Worm (Caenorhabditis elegans) whole organism, young adult: ENCODE data around the gene ltd-1.

Experiments
- B0035.1 ChIP-seq: sonication (generic microtip); optimal IDR thresholded peaks from 2 replicates; lab custom pipeline; 2016; ENCODE audit warnings: missing genetic modification characterization, mild to moderate bottlenecking, missing compliant biosample characterization, missing genotype, missing genetic modification reagents
- B0261.1 ChIP-seq: sonication (generic microtip); optimal IDR thresholded peaks from 2 replicates; lab custom pipeline; 2016; ENCODE audit warnings: mild to moderate bottlenecking, missing genetic modification characterization, moderate library complexity, missing compliant biosample characterization
- C17E4.6 ChIP-seq: fragments of 200-800 bp; sonication (Bioruptor generic); IDR thresholded peaks from 2 replicates; pipeline ENCODE4 v1.3.6; 2022; ENCODE audit warnings: missing genetic modification reagents, missing genetic modification characterization, missing compliant biosample characterization
- D2030.7 ChIP-seq: fragments of 200-800 bp; sonication (Bioruptor generic); IDR thresholded peaks from 2 replicates; pipeline ENCODE4 v1.3.6; 2022; ENCODE audit warnings: missing genetic modification reagents, missing genetic modification characterization, missing compliant biosample characterization
- F33H1.4 ChIP-seq: fragments of 200-800 bp; sonication (Bioruptor generic); IDR thresholded peaks from 2 replicates; pipeline ENCODE4 v1.3.6; 2022; ENCODE audit warnings: missing genetic modification reagents, missing genetic modification characterization, missing compliant biosample characterization
- F55B11.4 ChIP-seq: sonication (generic microtip); optimal IDR thresholded peaks from 2 replicates; lab custom pipeline; 2016; ENCODE audit warnings: missing compliant biosample characterization, missing genetic modification characterization, borderline replicate concordance; ENCODE audit not compliant: insufficient read depth
- K11D2.4 ChIP-seq: fragments of 200-800 bp; sonication (Bioruptor generic); IDR thresholded peaks from 2 replicates; pipeline ENCODE4 v1.3.6; 2022; ENCODE audit warnings: missing genetic modification reagents, missing genetic modification characterization, missing compliant biosample characterization
- K12H6.12 ChIP-seq: fragments of 200-800 bp; sonication (Bioruptor generic); optimal IDR thresholded peaks from 2 replicates; lab custom pipeline; 2018; ENCODE audit warnings: mild to moderate bottlenecking, missing genetic modification characterization, missing compliant biosample characterization
- Y95B8A.8 ChIP-seq: fragments of 200-800 bp; sonication (Bioruptor generic); IDR thresholded peaks from 2 replicates; pipeline ENCODE4 v1.3.6; 2022; ENCODE audit warnings: missing genetic modification reagents, missing genetic modification characterization, missing compliant biosample characterization
- ama-1 ChIP-seq, 3 experiments: fragments of 150-350 bp in 1 of 3; sonication (generic microtip) in 2 of 3; optimal IDR thresholded peaks; 2 replicates each; lab custom pipeline; 2014 to 2018; ENCODE audit warnings: missing biosample characterization in 2 of 3, missing genetic modification characterization in 2 of 3, missing genetic modification reagents in 2 of 3
- cebp-1 ChIP-seq, 2 experiments: fragments of 200-800 bp in 1 of 2; sonication (Bioruptor generic) in 1 of 2; sonication (generic microtip) in 1 of 2; IDR thresholded peaks in 1 of 2; optimal IDR thresholded peaks in 1 of 2; 2 replicates each; pipeline versions ENCODE4 v1.3.6 to Lab custom; 2017 to 2022; ENCODE audit warnings: missing compliant biosample characterization in 2 of 2, missing genetic modification characterization in 2 of 2, mild to moderate bottlenecking in 1 of 2, missing genetic modification reagents in 1 of 2, moderate library complexity in 1 of 2
- cebp-2 ChIP-seq: fragments of 200-800 bp; sonication (Bioruptor generic); IDR thresholded peaks from 2 replicates; pipeline ENCODE4 v1.3.6; 2022; ENCODE audit warnings: missing genetic modification characterization, missing compliant biosample characterization
- ceh-100 ChIP-seq: fragments of 200-800 bp; sonication (Bioruptor generic); IDR thresholded peaks from 2 replicates; pipeline ENCODE4 v1.3.6; 2022; ENCODE audit warnings: missing genetic modification reagents, missing genetic modification characterization, missing compliant biosample characterization
- ceh-91 ChIP-seq: fragments of 200-800 bp; sonication (Bioruptor generic); IDR thresholded peaks from 2 replicates; pipeline ENCODE4 v1.3.6; 2022; ENCODE audit warnings: missing genetic modification reagents, missing genetic modification characterization, missing compliant biosample characterization
- efl-1 ChIP-seq: fragments of 150-350 bp; optimal IDR thresholded peaks from 2 replicates; lab custom pipeline; 2014; ENCODE audit warnings: missing biosample characterization, missing genetic modification reagents, missing genetic modification characterization
- egl-18 ChIP-seq: fragments of 200-800 bp; sonication (Bioruptor generic); IDR thresholded peaks from 2 replicates; pipeline ENCODE4 v1.3.6; 2022; ENCODE audit warnings: missing genetic modification reagents, missing genetic modification characterization, missing compliant biosample characterization
- fkh-3 ChIP-seq: sonication (generic microtip); optimal IDR thresholded peaks from 2 replicates; lab custom pipeline; 2016; ENCODE audit warnings: mild to moderate bottlenecking, missing genetic modification characterization, missing compliant biosample characterization
- hlh-12 ChIP-seq: sonication (generic microtip); optimal IDR thresholded peaks from 2 replicates; lab custom pipeline; 2016; ENCODE audit warnings: missing genetic modification characterization, missing compliant biosample characterization
- hmg-20 ChIP-seq: fragments of 200-800 bp; sonication (Bioruptor generic); IDR thresholded peaks from 2 replicates; pipeline ENCODE4 v1.3.6; 2022; ENCODE audit warnings: missing genetic modification reagents, missing genetic modification characterization, missing compliant biosample characterization
- hrde-1 ChIP-seq: sonication (generic microtip); optimal IDR thresholded peaks from 2 replicates; lab custom pipeline; 2016; ENCODE audit warnings: missing genetic modification characterization, mild to moderate bottlenecking, missing compliant biosample characterization, moderate library complexity, missing genotype, missing genetic modification reagents, borderline replicate concordance
- let-607 ChIP-seq, 2 experiments: fragments of 200-800 bp in 1 of 2; sonication (Bioruptor generic) in 1 of 2; sonication (generic microtip) in 1 of 2; optimal IDR thresholded peaks; 2 replicates each; lab custom pipeline; 2016 to 2018; ENCODE audit warnings: mild to moderate bottlenecking in 2 of 2, missing compliant biosample characterization in 2 of 2, missing genetic modification characterization in 2 of 2, moderate library complexity in 2 of 2, missing genotype in 1 of 2
- lin-26 ChIP-seq: fragments of 200-800 bp; sonication (Bioruptor generic); IDR thresholded peaks from 2 replicates; pipeline ENCODE4 v1.3.6; 2022; ENCODE audit warnings: missing genetic modification reagents, missing genetic modification characterization, missing compliant biosample characterization
- lir-1 ChIP-seq: fragments of 200-800 bp; sonication (Bioruptor generic); conservative IDR thresholded peaks from 2 replicates; pipeline ENCODE4 v1.3.6; 2022; ENCODE audit warnings: missing genetic modification reagents, missing genetic modification characterization, missing compliant biosample characterization
- madf-6 ChIP-seq: fragments of 200-800 bp; sonication (Bioruptor generic); IDR thresholded peaks from 2 replicates; pipeline ENCODE4 v1.3.6; 2022; ENCODE audit warnings: missing genetic modification reagents, missing genetic modification characterization, missing compliant biosample characterization
- mel-28 ChIP-seq: sonication (generic microtip); optimal IDR thresholded peaks from 2 replicates; lab custom pipeline; 2016; ENCODE audit warnings: borderline replicate concordance, mild to moderate bottlenecking, missing genetic modification characterization, missing compliant biosample characterization
- nfya-1 ChIP-seq: sonication (generic microtip); optimal IDR thresholded peaks from 2 replicates; lab custom pipeline; 2017; ENCODE audit warnings: antibody characterized with exemption, missing compliant biosample characterization, missing genetic modification characterization, borderline replicate concordance; ENCODE audit not compliant: insufficient read depth
- nfyb-1 ChIP-seq: fragments of 200-800 bp; sonication (Bioruptor generic); IDR thresholded peaks from 2 replicates; pipeline ENCODE4 v1.3.6; 2022; ENCODE audit warnings: missing genetic modification reagents, missing genetic modification characterization, missing compliant biosample characterization
- nhr-120 ChIP-seq: fragments of 200-800 bp; sonication (Bioruptor generic); IDR thresholded peaks from 2 replicates; pipeline ENCODE4 v1.3.6; 2022; ENCODE audit warnings: missing genetic modification characterization, missing compliant biosample characterization
- nhr-80 ChIP-seq: sonication (generic microtip); optimal IDR thresholded peaks from 2 replicates; lab custom pipeline; 2016; ENCODE audit warnings: missing genetic modification characterization, missing compliant biosample characterization
- pbrm-1 ChIP-seq: fragments of 200-800 bp; sonication (Bioruptor generic); IDR thresholded peaks from 2 replicates; pipeline ENCODE4 v1.3.6; 2022; ENCODE audit warnings: missing genetic modification reagents, missing genetic modification characterization, missing compliant biosample characterization
- sdz-38 ChIP-seq: sonication (generic microtip); optimal IDR thresholded peaks from 2 replicates; lab custom pipeline; 2016; ENCODE audit warnings: missing genotype, missing genetic modification characterization, missing compliant biosample characterization
- snpc-3.4 ChIP-seq: sonication (generic microtip); optimal IDR thresholded peaks from 2 replicates; lab custom pipeline; 2017; ENCODE audit warnings: missing genetic modification characterization, mild to moderate bottlenecking, missing compliant biosample characterization, antibody characterized with exemption, moderate library complexity, missing genotype, missing genetic modification reagents
- snpc-4 ChIP-seq, 5 experiments: fragments of 150-350 bp in 1 of 5; sonication (generic microtip) in 4 of 5; optimal IDR thresholded peaks; 2 replicates each; lab custom pipeline; 2014 to 2018; ENCODE audit warnings: missing genetic modification characterization in 5 of 5, missing biosample characterization in 3 of 5, antibody characterized with exemption in 2 of 5, mild to moderate bottlenecking in 2 of 5, missing compliant biosample characterization in 2 of 5, missing genotype in 2 of 5, moderate library complexity in 2 of 5, missing genetic modification reagents in 1 of 5
- somi-1 ChIP-seq: fragments of 200-800 bp; sonication (Bioruptor generic); optimal IDR thresholded peaks from 2 replicates; lab custom pipeline; 2018; ENCODE audit warnings: mild to moderate bottlenecking, missing genetic modification characterization, missing compliant biosample characterization
- sptf-2 ChIP-seq: fragments of 200-800 bp; sonication (Bioruptor generic); optimal IDR thresholded peaks from 2 replicates; lab custom pipeline; 2018; ENCODE audit warnings: mild to moderate bottlenecking, missing genetic modification characterization, missing compliant biosample characterization
- tbp1 ChIP-seq: fragments of 200-800 bp; sonication (Bioruptor generic); optimal IDR thresholded peaks from 2 replicates; lab custom pipeline; 2018; ENCODE audit warnings: mild to moderate bottlenecking, missing genetic modification characterization, missing compliant biosample characterization
- tbx-9 ChIP-seq: sonication (generic microtip); optimal IDR thresholded peaks from 2 replicates; lab custom pipeline; 2016; ENCODE audit warnings: borderline replicate concordance, missing genetic modification characterization, inconsistent platforms, missing compliant biosample characterization
- tlf-1 ChIP-seq: fragments of 200-800 bp; sonication (Bioruptor generic); optimal IDR thresholded peaks from 2 replicates; lab custom pipeline; 2018; ENCODE audit warnings: mild to moderate bottlenecking, missing genetic modification characterization, missing compliant biosample characterization
- unc-130 ChIP-seq: sonication (generic microtip); optimal IDR thresholded peaks from 2 replicates; lab custom pipeline; 2016; ENCODE audit warnings: missing genetic modification reagents, missing genetic modification characterization, missing compliant biosample characterization
- zfh-2 ChIP-seq: fragments of 200-800 bp; sonication (Bioruptor generic); conservative IDR thresholded peaks from 2 replicates; pipeline ENCODE4 v1.3.6; 2022; ENCODE audit warnings: missing genetic modification reagents, missing genetic modification characterization, missing compliant biosample characterization
- ztf-26 ChIP-seq: sonication (generic microtip); optimal IDR thresholded peaks from 2 replicates; lab custom pipeline; 2017; ENCODE audit warnings: missing genetic modification characterization, missing compliant biosample characterization
- ztf-6 ChIP-seq: fragments of 200-800 bp; sonication (Bioruptor generic); IDR thresholded peaks from 2 replicates; pipeline ENCODE4 v1.3.6; 2022; ENCODE audit warnings: missing genetic modification reagents, missing genetic modification characterization, missing compliant biosample characterization

Gene ltd-1

DNA sequence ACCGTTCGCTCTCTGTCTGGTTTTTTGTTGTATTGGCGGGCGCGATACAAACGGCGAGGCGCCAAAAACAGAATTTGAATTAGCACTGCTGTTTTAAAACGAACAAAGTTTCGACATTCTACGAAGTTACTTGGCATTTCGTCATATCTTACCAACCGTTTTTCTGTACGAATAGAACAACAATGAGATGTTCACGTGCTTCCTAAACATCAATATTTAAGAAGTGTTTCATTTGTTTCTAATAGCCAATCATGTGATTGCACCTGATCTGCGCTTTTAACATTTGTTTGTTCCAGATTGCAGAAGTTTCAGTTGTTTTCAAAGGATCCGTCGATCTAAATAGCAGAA lies 36.5 kb upstream of the ltd-1 start:
- TF ChIP-seq zfh-2 (GFP tag; lab: Robert Waterston, UW), result 0 out of 2 replicates have a peak, but pooled peaks have one; percentile 5
- TF ChIP-seq efl-1 (GFP tag; lab: Kevin White, UChicago), result peak; percentile 13
- no peak for TF ChIP-seq hrde-1 (tag; lab: Kevin White, UChicago)
- no peak for TF ChIP-seq mel-28 (tag; lab: Kevin White, UChicago)
- 0 out of 2 replicates have a peak, but pooled peaks have one; percentile 29 for TF ChIP-seq cebp-1 (GFP tag; IDR thresholded peaks at IDR 0.05; lab: Robert Waterston, UW)
- peak; percentile 85 for TF ChIP-seq cebp-1 (tag; optimal IDR thresholded peaks at IDR 0.05; lab: Kevin White, UChicago)

DNA sequence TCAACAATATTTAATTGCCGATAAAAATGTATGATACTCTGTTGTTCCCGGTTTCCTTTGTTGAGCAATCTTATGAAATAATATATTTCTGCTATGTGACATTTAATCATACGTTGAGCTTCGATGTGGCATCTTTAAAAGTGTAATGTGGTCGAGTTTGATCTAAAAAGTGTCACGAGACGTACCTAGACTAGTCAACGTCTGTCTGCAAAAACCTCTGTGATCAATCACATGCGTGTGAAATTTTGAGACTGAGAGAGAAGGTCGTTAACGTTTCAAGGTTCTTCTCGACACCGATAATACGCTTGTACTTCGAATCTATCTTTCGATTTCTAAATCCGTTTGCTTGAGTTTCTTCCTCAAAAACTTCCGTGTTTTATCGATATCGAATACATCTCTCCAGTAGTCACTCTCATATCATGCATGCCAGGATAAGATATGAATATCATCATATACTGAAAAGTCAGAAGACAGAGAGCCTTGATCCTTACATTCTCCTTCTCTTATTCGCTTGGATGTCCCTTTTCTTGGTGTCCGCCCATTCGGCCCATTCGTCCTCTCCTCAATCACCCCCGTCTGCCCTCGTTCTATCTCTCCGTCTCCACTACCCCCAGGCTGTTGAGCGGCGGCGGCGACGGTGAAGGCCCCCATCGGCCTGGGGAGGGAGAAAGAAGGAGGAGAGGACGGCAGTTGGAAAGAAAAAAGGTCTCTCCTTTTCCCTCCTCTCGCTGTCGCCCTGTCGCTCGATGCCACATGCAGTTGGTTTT lies 35.9 kb upstream of the ltd-1 start:
- TF ChIP-seq F55B11.4 (tag; lab: Kevin White, UChicago) (no peak), D2030.7 (GFP tag; lab: Robert Waterston, UW) (no peak), ceh-100 (GFP tag; lab: Robert Waterston, UW) (no peak), B0035.1 (tag; lab: Kevin White, UChicago) (no peak), tbp1 (GFP tag; lab: Kevin White, UChicago) (peak; percentile 11), ama-1 (optimal IDR thresholded peaks at IDR 0.05; lab: Kevin White, UChicago) (no peak), ama-1 (GFP tag; optimal IDR thresholded peaks at IDR 0.05; lab: Kevin White, UChicago) (no peak), fkh-3 (tag; lab: Kevin White, UChicago) (no peak), ztf-26 (no peak), lir-1 (GFP tag; lab: Robert Waterston, UW) (peak; percentile 11; the same call in 1 of the 2 replicates), nhr-80 (tag; lab: Kevin White, UChicago) (peak; percentile 37), F33H1.4 (GFP tag; lab: Robert Waterston, UW) (no peak), pbrm-1 (GFP tag; lab: Robert Waterston, UW) (no peak), hlh-12 (tag; lab: Kevin White, UChicago) (no peak), nhr-120 (GFP tag; lab: Robert Waterston, UW) (no peak), sdz-38 (tag; lab: Kevin White, UChicago) (no peak), hmg-20 (GFP tag; lab: Robert Waterston, UW) (no peak), unc-130 (no peak), tlf-1 (GFP tag; lab: Kevin White, UChicago) (no peak), lin-26 (no peak), hrde-1 (tag; lab: Kevin White, UChicago) (no peak), egl-18 (GFP tag; lab: Robert Waterston, UW) (no peak), tbx-9 (no peak), K12H6.12 (tag; lab: Kevin White, UChicago) (no peak), cebp-1 (GFP tag; IDR thresholded peaks at IDR 0.05; lab: Robert Waterston, UW) (peak; percentile 95), cebp-1 (tag; optimal IDR thresholded peaks at IDR 0.05; lab: Kevin White, UChicago) (peak; percentile 93), zfh-2 (GFP tag; lab: Robert Waterston, UW) (peak; percentile 99), nfyb-1 (no peak), K11D2.4 (GFP tag; lab: Robert Waterston, UW) (no peak), sptf-2 (GFP tag; lab: Kevin White, UChicago) (no peak), let-607 (tag; optimal IDR thresholded peaks at IDR 0.05; lab: Kevin White, UChicago) (no peak), madf-6 (no peak), B0261.1 (tag; lab: Kevin White, UChicago) (no peak), snpc-4 (GFP tag; optimal IDR thresholded peaks at IDR 0.05; lab: Kevin White, UChicago) (no peak), snpc-4 (tag; optimal IDR thresholded peaks at IDR 0.05; lab: Kevin White, UChicago) (no peak), Y95B8A.8 (GFP tag; lab: Robert Waterston, UW) (no peak), snpc-3.4 (tag; lab: Kevin White, UChicago) (no peak), cebp-2 (GFP tag; lab: Robert Waterston, UW) (no peak), nfya-1 (tag; lab: Kevin White, UChicago) (no peak), ztf-6 (GFP tag; lab: Robert Waterston, UW) (no peak), somi-1 (GFP tag; lab: Kevin White, UChicago) (no peak), C17E4.6 (GFP tag; lab: Robert Waterston, UW) (no peak), ceh-91 (GFP tag; lab: Robert Waterston, UW) (no peak)
